Worm (Caenorhabditis elegans): ENCODE measurements around the gene sma-4.

DNA sequence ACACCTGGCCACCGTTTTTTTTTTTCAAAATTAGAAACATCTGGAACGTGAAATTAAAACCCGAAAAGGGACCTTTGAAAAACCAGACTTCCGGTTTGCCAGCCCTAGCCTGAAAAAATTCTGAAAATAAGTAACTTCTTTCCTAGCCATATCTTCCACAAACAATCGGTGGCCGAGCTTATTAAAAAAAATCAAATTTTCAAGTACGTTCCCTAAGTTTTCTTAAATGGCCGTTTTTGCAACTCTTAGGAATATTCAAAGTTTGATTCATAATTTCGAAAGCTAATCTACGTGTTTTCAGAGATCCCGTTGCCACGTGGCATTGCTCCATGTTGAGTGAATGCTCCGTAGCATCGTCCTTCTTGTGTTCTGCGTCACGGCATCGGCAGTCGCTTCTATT lies 7.6 kb downstream of the sma-4 start, which contains the start of gene R12B2.8:
- TF ChIP-seq pha-4 (tag; optimal IDR thresholded peaks at IDR 0.05) = no peak
- TF ChIP-seq unc-62 (GFP tag; optimal IDR thresholded peaks at IDR 0.05) = no peak
- TF ChIP-seq nhr-28 (tag; optimal IDR thresholded peaks at IDR 0.05) = no peak
- no peak for TF ChIP-seq nhr-12 (tag; optimal IDR thresholded peaks at IDR 0.05)
- no peak for TF ChIP-seq drap-1 (GFP tag; optimal IDR thresholded peaks at IDR 0.05)
- TF ChIP-seq snpc-4 (tag; optimal IDR thresholded peaks at IDR 0.05) = no peak
- no peak for TF ChIP-seq lsy-2 (tag; optimal IDR thresholded peaks at IDR 0.05)
- no peak for TF ChIP-seq elt-1 (tag; optimal IDR thresholded peaks at IDR 0.05; ENCODE audit: borderline replicate concordance, insufficient read depth)
